Worm (Caenorhabditis elegans) whole organism, young adult: ENCODE measurements around the gene tpra-1.

ENCODE experiments used
- B0019.2 ChIP-seq: fragments of 200-800 bp; sonication (Bioruptor generic); conservative IDR thresholded peaks from 2 replicates; pipeline ENCODE4 v1.3.6; 2022; ENCODE audit warnings: missing genetic modification reagents, missing genetic modification characterization, missing compliant biosample characterization
- Y79H2A.3 ChIP-seq: fragments of 200-800 bp; sonication (Bioruptor generic); conservative IDR thresholded peaks from 2 replicates; pipeline ENCODE4 v1.3.6; 2022; ENCODE audit warnings: missing genetic modification reagents, missing genetic modification characterization, missing compliant biosample characterization
- hmg-1.2 ChIP-seq: fragments of 200-800 bp; sonication (Bioruptor generic); IDR thresholded peaks from 2 replicates; pipeline ENCODE4 v1.3.6; 2022; ENCODE audit warnings: missing genetic modification reagents, missing genetic modification characterization, missing compliant biosample characterization
- sptf-2 ChIP-seq: fragments of 200-800 bp; sonication (Bioruptor generic); optimal IDR thresholded peaks from 2 replicates; lab custom pipeline; 2018; ENCODE audit warnings: mild to moderate bottlenecking, missing genetic modification characterization, missing compliant biosample characterization

DNA sequence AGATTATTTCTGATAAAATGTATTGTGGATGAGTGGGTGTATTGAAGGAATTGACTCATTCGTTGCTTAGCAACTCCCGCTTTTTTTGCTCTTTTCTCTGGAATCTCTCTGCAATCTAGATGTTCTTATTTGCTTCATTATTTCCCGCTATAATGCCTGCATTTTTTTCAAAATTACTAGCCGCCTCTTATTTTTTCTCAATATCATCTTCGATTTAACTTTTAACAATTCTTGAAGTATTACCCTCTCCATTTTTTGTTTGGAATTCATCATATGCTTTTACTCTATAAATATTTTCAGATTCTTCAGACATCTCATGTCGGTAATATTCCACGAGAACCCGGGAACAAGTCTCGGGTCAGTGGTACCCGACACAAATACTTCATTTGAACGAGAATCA is at the start of gene tpra-1:
- no peak for TF ChIP-seq sptf-2 (GFP tag; lab: Kevin White, UChicago)
- TF ChIP-seq hmg-1.2 (GFP tag; lab: Robert Waterston, UW): no peak
- no peak for TF ChIP-seq B0019.2 (GFP tag; lab: Robert Waterston, UW)
- TF ChIP-seq Y79H2A.3 (GFP tag; lab: Robert Waterston, UW): no peak
